Worm (Caenorhabditis elegans) whole organism, L4 larva: ENCODE measurements around the gene Y110A2AL.3.

Source experiments
- F44E2.7 ChIP-seq: fragments of 200-800 bp; sonication (Bioruptor generic); IDR thresholded peaks from 2 replicates; pipeline ENCODE4 v2.1.2; 2022; ENCODE audit warnings: missing genetic modification characterization, missing compliant biosample characterization
- R02D3.7 ChIP-seq: fragments of 150-350 bp; sonication (generic microtip); optimal IDR thresholded peaks from 3 replicates; lab custom pipeline; 2014; ENCODE audit warnings: missing biosample characterization, missing genetic modification characterization
- T26A8.4 ChIP-seq: fragments of 200-800 bp; sonication (Bioruptor generic); IDR thresholded peaks from 2 replicates; pipeline ENCODE4 v1.3.6; 2022; ENCODE audit warnings: missing genetic modification characterization, missing compliant biosample characterization
- Y105C5A.15 ChIP-seq: fragments of 200-800 bp; sonication (Bioruptor generic); IDR thresholded peaks from 2 replicates; pipeline ENCODE4 v1.3.6; 2022; ENCODE audit warnings: missing genetic modification characterization, missing compliant biosample characterization
- Y48G9A.11 ChIP-seq: fragments of 200-800 bp; sonication (Bioruptor generic); IDR thresholded peaks from 2 replicates; pipeline ENCODE4 v1.3.6; 2022; ENCODE audit warnings: missing genetic modification reagents, missing genetic modification characterization, missing compliant biosample characterization
- Y75B8A.6 ChIP-seq: fragments of 200-800 bp; sonication (Bioruptor generic); IDR thresholded peaks from 2 replicates; pipeline ENCODE4 v1.3.6; 2022; ENCODE audit warnings: missing genetic modification reagents, missing genetic modification characterization, missing compliant biosample characterization
- aha-1 ChIP-seq: fragments of 150-350 bp; peaks from one replicate; lab custom pipeline; 2014; ENCODE audit warnings: missing biosample characterization, missing genetic modification characterization
- ama-1 ChIP-seq: fragments of 150-350 bp; optimal IDR thresholded peaks from 2 replicates; lab custom pipeline; 2014; ENCODE audit warnings: inconsistent platforms, mixed read lengths
- arid-1 ChIP-seq: fragments of 200-800 bp; sonication (Bioruptor generic); conservative IDR thresholded peaks from 2 replicates; pipeline ENCODE4 v1.3.6; 2022; ENCODE audit warnings: missing genetic modification reagents, missing genetic modification characterization, missing compliant biosample characterization
- ceh-20 ChIP-seq: fragments of 200-800 bp; sonication (Bioruptor generic); IDR thresholded peaks from 2 replicates; pipeline ENCODE4 v1.3.6; 2022; ENCODE audit warnings: missing genetic modification reagents, missing genetic modification characterization, missing compliant biosample characterization
- ces-1 ChIP-seq: fragments of 150-350 bp; sonication (generic microtip); optimal IDR thresholded peaks from 4 replicates; lab custom pipeline; 2014; ENCODE audit warnings: missing biosample characterization, missing genetic modification reagents, missing genetic modification characterization
- daf-16 ChIP-seq, 3 experiments: sonication (generic microtip); optimal IDR thresholded peaks; 2 replicates each; lab custom pipeline; 2016 to 2017; ENCODE audit warnings: missing genetic modification characterization in 3 of 3, missing genetic modification reagents in 3 of 3, mild to moderate bottlenecking in 2 of 3, missing compliant biosample characterization in 2 of 3, missing biosample characterization in 1 of 3, moderate library complexity in 1 of 3
- daf-19 ChIP-seq: fragments of 200-800 bp; sonication (Bioruptor generic); conservative IDR thresholded peaks from 2 replicates; pipeline ENCODE4 v1.3.6; 2022; ENCODE audit warnings: missing genetic modification characterization, missing compliant biosample characterization
- daf-8 ChIP-seq: fragments of 200-800 bp; sonication (Bioruptor generic); IDR thresholded peaks from 2 replicates; pipeline ENCODE4 v1.3.6; 2022; ENCODE audit warnings: missing genetic modification characterization, missing compliant biosample characterization
- dmd-6 ChIP-seq: fragments of 200-800 bp; sonication (Bioruptor generic); IDR thresholded peaks from 2 replicates; pipeline ENCODE4 v1.3.6; 2022; ENCODE audit warnings: missing genetic modification reagents, missing genetic modification characterization, missing compliant biosample characterization
- dmd-8 ChIP-seq: fragments of 200-800 bp; sonication (Bioruptor generic); IDR thresholded peaks from 2 replicates; pipeline ENCODE4 v1.3.6; 2022; ENCODE audit warnings: missing genetic modification characterization, missing compliant biosample characterization
- dpl-1 ChIP-seq: fragments of 150-350 bp; optimal IDR thresholded peaks from 2 replicates; lab custom pipeline; 2014; ENCODE audit warnings: missing biosample characterization, missing genetic modification reagents, missing genetic modification characterization
- dve-1 ChIP-seq: sonication (generic microtip); optimal IDR thresholded peaks from 2 replicates; lab custom pipeline; 2017; ENCODE audit warnings: antibody characterized with exemption, mild to moderate bottlenecking, missing genetic modification characterization, missing compliant biosample characterization; ENCODE audit not compliant: insufficient read depth
- hlh-11 ChIP-seq: fragments of 200-800 bp; sonication (Bioruptor generic); optimal IDR thresholded peaks from 2 replicates; lab custom pipeline; 2018; ENCODE audit warnings: mild to moderate bottlenecking, missing genetic modification characterization, missing compliant biosample characterization
- hlh-30 ChIP-seq: sonication (generic microtip); optimal IDR thresholded peaks from 2 replicates; lab custom pipeline; 2017; ENCODE audit warnings: antibody characterized with exemption, mild to moderate bottlenecking, missing genetic modification characterization, missing compliant biosample characterization; ENCODE audit not compliant: insufficient read depth
- jun-1 ChIP-seq: fragments of 150-350 bp; optimal IDR thresholded peaks from 2 replicates; lab custom pipeline; 2014; ENCODE audit warnings: missing biosample characterization, missing genetic modification reagents, missing genetic modification characterization
- lim-7 ChIP-seq: fragments of 200-800 bp; sonication (Bioruptor generic); IDR thresholded peaks from 2 replicates; pipeline ENCODE4 v1.3.6; 2022; ENCODE audit warnings: missing genetic modification characterization, missing compliant biosample characterization
- lin-38 ChIP-seq: fragments of 200-800 bp; sonication (Bioruptor generic); IDR thresholded peaks from 2 replicates; pipeline ENCODE4 v1.3.6; 2022; ENCODE audit warnings: missing genetic modification reagents, missing genetic modification characterization, missing compliant biosample characterization
- lsy-2 ChIP-seq, 2 experiments: fragments of 150-350 bp in 1 of 2; sonication (generic microtip) in 1 of 2; optimal IDR thresholded peaks; 2 replicates each; lab custom pipeline; 2014 to 2017; ENCODE audit warnings: missing biosample characterization in 2 of 2, missing genetic modification characterization in 2 of 2
- madf-9 ChIP-seq: fragments of 200-800 bp; sonication (Bioruptor generic); conservative IDR thresholded peaks from 2 replicates; pipeline ENCODE4 v1.3.6; 2022; ENCODE audit warnings: missing genetic modification reagents, missing genetic modification characterization, missing compliant biosample characterization
- mdl-1 ChIP-seq, 2 experiments: fragments of 150-350 bp in 1 of 2; sonication (generic microtip) in 1 of 2; optimal IDR thresholded peaks; 2 replicates each; lab custom pipeline; 2014 to 2017; ENCODE audit warnings: missing biosample characterization in 2 of 2, missing genetic modification characterization in 2 of 2
- mdt-29 ChIP-seq: fragments of 200-800 bp; sonication (Bioruptor generic); IDR thresholded peaks from 2 replicates; pipeline ENCODE4 v1.3.6; 2022; ENCODE audit warnings: missing genetic modification reagents, missing genetic modification characterization, missing compliant biosample characterization
- mes-2 ChIP-seq: sonication (generic microtip); optimal IDR thresholded peaks from 2 replicates; lab custom pipeline; 2016; ENCODE audit warnings: missing genotype, mild to moderate bottlenecking, missing genetic modification characterization, missing compliant biosample characterization; ENCODE audit not compliant: poor library complexity, severe bottlenecking
- mxl-3 ChIP-seq: fragments of 200-800 bp; sonication (Bioruptor generic); optimal IDR thresholded peaks from 2 replicates; lab custom pipeline; 2018; ENCODE audit warnings: mild to moderate bottlenecking, missing genetic modification characterization, missing compliant biosample characterization
- nhr-102 ChIP-seq: sonication (generic microtip); optimal IDR thresholded peaks from 2 replicates; lab custom pipeline; 2016; ENCODE audit warnings: mild to moderate bottlenecking, missing genetic modification characterization, moderate library complexity, missing compliant biosample characterization
- nhr-237 ChIP-seq: sonication (generic microtip); optimal IDR thresholded peaks from 2 replicates; lab custom pipeline; 2017; ENCODE audit warnings: missing biosample characterization, missing genetic modification characterization
- nhr-28 ChIP-seq: fragments of 150-350 bp; optimal IDR thresholded peaks from 2 replicates; lab custom pipeline; 2014; ENCODE audit warnings: missing biosample characterization, missing genetic modification characterization
- nhr-41 ChIP-seq: fragments of 200-800 bp; sonication (Bioruptor generic); IDR thresholded peaks from 2 replicates; pipeline ENCODE4 v1.3.6; 2022; ENCODE audit warnings: missing genetic modification reagents, missing genetic modification characterization, missing compliant biosample characterization
- nhr-48 ChIP-seq: sonication (generic microtip); optimal IDR thresholded peaks from 2 replicates; lab custom pipeline; 2016; ENCODE audit warnings: mild to moderate bottlenecking, missing genetic modification characterization, missing compliant biosample characterization
- pha-4 ChIP-seq, 2 experiments: fragments of 150-350 bp in 1 of 2; fragments of 200-800 bp in 1 of 2; sonication (Bioruptor generic) in 1 of 2; IDR thresholded peaks in 1 of 2; optimal IDR thresholded peaks in 1 of 2; 2 replicates each; pipeline versions ENCODE4 v1.3.6 to Lab custom; 2014 to 2022; ENCODE audit warnings: missing genetic modification characterization in 2 of 2, missing genetic modification reagents in 2 of 2, missing biosample characterization in 1 of 2, missing compliant biosample characterization in 1 of 2
- saeg-2 ChIP-seq: fragments of 200-800 bp; sonication (Bioruptor generic); IDR thresholded peaks from 2 replicates; pipeline ENCODE4 v1.3.6; 2022; ENCODE audit warnings: missing genetic modification reagents, missing genetic modification characterization, missing compliant biosample characterization
- tra-1 ChIP-seq: fragments of 200-800 bp; sonication (Bioruptor generic); IDR thresholded peaks from 2 replicates; pipeline ENCODE4 v1.3.6; 2022; ENCODE audit warnings: missing genetic modification reagents, missing genetic modification characterization, missing compliant biosample characterization
- zag-1 ChIP-seq: fragments of 150-350 bp; optimal IDR thresholded peaks from 2 replicates; lab custom pipeline; 2014; ENCODE audit warnings: missing biosample characterization, missing genetic modification characterization
- zfp-3 ChIP-seq: fragments of 200-800 bp; sonication (Bioruptor generic); conservative IDR thresholded peaks from 2 replicates; pipeline ENCODE4 v1.3.6; 2022; ENCODE audit warnings: missing genetic modification reagents, missing genetic modification characterization, missing compliant biosample characterization

Gene Y110A2AL.3

DNA sequence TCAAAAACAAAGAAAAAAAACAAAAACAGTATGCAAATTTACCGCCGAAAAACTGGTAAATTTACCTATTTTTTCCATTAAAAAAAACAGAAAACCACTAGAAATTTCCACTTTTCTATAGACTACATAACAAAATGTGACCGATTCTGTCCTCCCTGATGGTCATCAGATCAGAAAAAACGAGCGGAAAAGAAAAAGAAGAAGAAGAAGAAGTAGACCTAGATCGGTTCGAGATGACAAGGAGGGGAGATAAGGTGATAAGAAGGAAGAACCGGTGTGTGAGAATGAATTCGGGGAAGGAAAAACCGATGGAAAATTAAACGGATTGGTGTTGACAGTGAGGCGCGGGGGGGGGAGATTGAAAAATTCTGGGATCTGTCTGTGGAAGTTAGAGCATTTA, 10.8 kb upstream of the Y110A2AL.3 start:
- TF ChIP-seq ama-1 (lab: Kevin White, UChicago) = no peak
- no peak for TF ChIP-seq jun-1 (tag; lab: Kevin White, UChicago)
- peak; percentile 36 for TF ChIP-seq hlh-11 (tag; lab: Kevin White, UChicago)
- TF ChIP-seq nhr-28 (tag; lab: Kevin White, UChicago) = peak; percentile 82
- TF ChIP-seq zag-1 = no peak
- TF ChIP-seq nhr-237 (tag; lab: Kevin White, UChicago) = no peak
- no peak for TF ChIP-seq daf-19 (GFP tag; lab: Robert Waterston, UW)
- no peak for TF ChIP-seq Y75B8A.6
- TF ChIP-seq, all 104 proteins: peak for 2

DNA sequence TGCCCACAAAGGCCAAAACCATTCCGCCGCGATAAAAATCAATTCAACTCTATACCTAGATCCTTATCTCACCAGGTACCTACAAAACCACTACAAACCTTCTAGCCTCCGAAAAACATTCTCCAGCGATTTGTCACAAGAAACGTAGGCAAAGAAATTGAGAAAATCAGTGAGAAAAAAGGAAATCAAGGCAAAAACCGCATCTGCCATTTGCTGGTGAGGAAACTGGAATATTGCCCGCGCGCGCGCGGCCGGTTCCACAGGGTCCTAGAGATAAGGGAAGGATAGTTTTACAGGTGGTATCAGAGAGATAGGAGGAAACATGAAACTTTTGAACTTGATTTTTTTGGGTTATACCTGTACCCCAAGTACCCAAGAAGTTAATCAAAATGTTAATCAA, 9.3 kb upstream of the Y110A2AL.3 start:
- TF ChIP-seq hlh-11 (tag; lab: Kevin White, UChicago) (peak; percentile 40), nhr-41 (GFP tag; lab: Robert Waterston, UW) (peak; percentile 22; the same call in 1 of the 2 replicates), Y48G9A.11 (no peak), aha-1 (tag; lab: Kevin White, UChicago) (peak; percentile 28), nhr-48 (peak; percentile 58), mxl-3 (GFP tag; lab: Kevin White, UChicago) (peak; percentile 4), nhr-28 (tag; lab: Kevin White, UChicago) (peak; percentile 98), daf-8 (no peak), mdl-1 (tag; optimal IDR thresholded peaks at IDR 0.05; lab: Kevin White, UChicago) (peak in 1 of 2 experiments; percentile 15)

DNA sequence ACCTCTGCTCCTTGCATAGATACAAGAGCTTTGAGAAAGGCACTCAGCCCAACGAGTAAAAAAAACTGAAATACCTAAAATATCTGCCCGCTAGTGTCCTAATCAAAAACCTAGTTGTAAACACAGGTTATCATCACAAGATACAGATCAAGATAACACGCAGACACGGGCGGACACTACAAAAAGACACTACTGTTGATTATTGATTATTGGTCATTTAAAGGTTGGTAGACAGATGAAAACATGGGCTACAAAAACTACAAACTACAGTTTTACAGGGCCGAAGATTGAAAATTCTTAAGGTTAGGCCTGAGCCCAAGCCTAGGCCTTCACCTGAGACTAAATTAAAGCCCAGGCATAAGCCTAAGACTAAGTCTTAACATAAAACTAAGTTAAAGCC, 8.0 kb upstream of the Y110A2AL.3 start:
- peak; percentile 57 for TF ChIP-seq nhr-28 (tag; lab: Kevin White, UChicago)
- peak; percentile 17 for TF ChIP-seq hlh-30
- no peak for TF ChIP-seq F44E2.7

DNA sequence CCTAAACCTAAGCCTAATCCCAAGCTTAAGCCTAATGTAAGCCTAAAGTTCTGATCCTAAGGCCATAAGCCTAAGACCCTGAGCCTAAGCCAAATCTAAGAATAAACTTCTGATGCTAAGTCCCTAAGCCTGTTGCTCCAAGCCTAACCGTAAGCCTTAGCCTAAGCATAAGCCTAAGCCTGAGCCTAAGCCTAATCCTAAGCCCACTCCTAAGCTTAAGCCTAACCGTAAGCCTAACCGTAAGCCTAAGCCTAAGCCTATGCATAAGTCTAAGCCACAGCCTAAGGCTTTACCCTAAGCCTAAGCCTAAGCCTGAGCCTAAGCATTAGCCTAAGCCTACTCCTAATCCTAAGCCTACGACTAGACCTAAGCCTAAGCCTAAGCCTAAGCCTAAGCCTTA, 7.6 kb upstream of the Y110A2AL.3 start:
- TF ChIP-seq zag-1 (no peak), mdt-29 (GFP tag; lab: Robert Waterston, UW) (no peak), madf-9 (GFP tag; lab: Robert Waterston, UW) (no peak), ces-1 (GFP tag; lab: Kevin White, UChicago) (no peak), pha-4 (GFP tag; IDR thresholded peaks at IDR 0.05; lab: Robert Waterston, UW) (no peak), pha-4 (tag; optimal IDR thresholded peaks at IDR 0.05; lab: Kevin White, UChicago) (no peak), lin-38 (GFP tag; lab: Robert Waterston, UW) (no peak), nhr-48 (no peak), Y105C5A.15 (GFP tag; lab: Robert Waterston, UW) (no peak), daf-8 (no peak), mes-2 (tag; lab: Kevin White, UChicago) (no peak), zfp-3 (GFP tag; lab: Robert Waterston, UW) (no peak)
- TF ChIP-seq, all 104 proteins: peak for 0

DNA sequence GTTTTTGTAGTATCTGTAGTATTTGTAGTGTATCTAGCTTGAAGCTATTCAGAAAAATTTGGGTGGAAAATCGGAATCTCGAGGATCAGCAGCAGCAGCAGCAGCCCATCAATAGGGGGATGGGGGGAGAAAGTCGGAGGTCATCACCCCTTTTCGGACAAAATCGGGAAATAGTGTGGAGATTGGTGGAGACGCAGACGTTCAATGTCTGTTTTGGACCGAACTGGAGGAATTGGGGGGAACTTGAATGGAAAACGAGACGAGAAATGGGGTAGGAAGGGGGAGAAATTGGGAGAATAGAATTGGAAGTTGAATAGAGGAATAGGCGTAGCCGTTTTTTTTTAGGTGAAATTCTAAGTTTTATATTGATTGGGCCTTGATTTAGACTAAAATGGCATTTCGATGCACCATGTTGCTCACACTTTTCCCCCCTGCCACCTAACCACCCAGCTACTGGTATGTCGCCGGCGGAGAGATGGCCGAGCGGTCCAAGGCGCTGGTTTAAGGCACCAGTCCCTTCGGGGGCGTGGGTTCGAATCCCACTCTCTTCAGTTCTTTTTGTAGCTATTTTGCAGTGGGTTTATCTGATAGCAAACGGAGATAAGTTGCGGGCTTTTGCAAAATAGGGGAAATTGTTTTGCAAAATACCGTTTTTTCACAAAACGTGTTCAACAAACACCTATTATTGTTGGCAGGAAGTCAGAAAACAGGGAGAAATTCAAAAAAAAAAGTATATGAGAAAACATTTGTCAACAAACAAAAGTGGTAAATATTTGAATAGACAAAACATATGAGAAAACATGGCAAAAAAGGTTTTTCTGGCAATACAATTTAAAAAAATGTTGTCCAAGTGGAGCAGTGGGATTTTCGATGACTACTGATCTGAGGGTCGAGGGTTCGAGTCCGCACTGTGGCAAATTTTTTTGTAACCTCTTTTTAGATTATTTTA, 6.7 kb upstream of the Y110A2AL.3 start:
- TF ChIP-seq dpl-1 (GFP tag; lab: Kevin White, UChicago) (no peak), ces-1 (GFP tag; lab: Kevin White, UChicago) (no peak), dve-1 (tag; lab: Kevin White, UChicago) (no peak), pha-4 (GFP tag; IDR thresholded peaks at IDR 0.05; lab: Robert Waterston, UW) (peak; percentile 65; the same call in 1 of the 2 replicates), pha-4 (tag; optimal IDR thresholded peaks at IDR 0.05; lab: Kevin White, UChicago) (no peak), lsy-2 (tag; optimal IDR thresholded peaks at IDR 0.05; lab: Kevin White, UChicago) (no peak), nhr-102 (peak; percentile 36), daf-8 (no peak), tra-1 (GFP tag; lab: Robert Waterston, UW) (0 out of 2 replicates have a peak, but pooled peaks have one; percentile 40), T26A8.4 (0 out of 2 replicates have a peak, but pooled peaks have one; percentile 28), saeg-2 (GFP tag; lab: Robert Waterston, UW) (no peak), ceh-20 (GFP tag; lab: Robert Waterston, UW) (no peak), nhr-28 (tag; lab: Kevin White, UChicago) (peak; percentile 29), arid-1 (peak; percentile 67), dmd-6 (GFP tag; lab: Robert Waterston, UW) (peak; percentile 31), R02D3.7 (no peak), lim-7 (peak; percentile 83), daf-16 (GFP tag; optimal IDR thresholded peaks at IDR 0.05; lab: Kevin White, UChicago) (peak in 1 of 2 experiments; percentile 26), daf-16 (tag; optimal IDR thresholded peaks at IDR 0.05; lab: Kevin White, UChicago) (peak; percentile 2), dmd-8 (GFP tag; lab: Robert Waterston, UW) (peak; percentile 79; the same call in 1 of the 2 replicates)
